Worm (Caenorhabditis elegans): ENCODE results near the gene F48E3.2.

- TF ChIP-seq unc-62 (GFP tag; optimal IDR thresholded peaks at IDR 0.05) = no peak
- no peak for TF ChIP-seq nhr-237 (tag; optimal IDR thresholded peaks at IDR 0.05)
- no peak for TF ChIP-seq nhr-77 (tag; optimal IDR thresholded peaks at IDR 0.05)
- TF ChIP-seq nhr-10 (tag; optimal IDR thresholded peaks at IDR 0.05) = no peak
- no peak for TF ChIP-seq nhr-23 (tag; optimal IDR thresholded peaks at IDR 0.05)
- TF ChIP-seq ama-1 (optimal IDR thresholded peaks at IDR 0.05) = no peak
Observed at ce11 chrX:7452606-7453005, 40.3 kb downstream of the F48E3.2 start.
